Fruit fly (Drosophila melanogaster): ENCODE results near the gene brwl.

The brwl gene

dm6 chr2L:9569588-9570434, 1.1 kb downstream of the brwl start (continued):
- TF ChIP-seq CG11695 (GFP tag; IDR thresholded peaks at IDR 0.05) (peak; percentile 96), NC2α (GFP tag; optimal IDR thresholded peaks at IDR 0.05) (peak; percentile 50), CG6683 (GFP tag; optimal IDR thresholded peaks at IDR 0.05) (peak; percentile 92), Hmx (GFP tag; optimal IDR thresholded peaks at IDR 0.05) (peak; percentile 80), z (GFP tag; IDR thresholded peaks at IDR 0.05) (peak; percentile 49; the same call in 2 of the 3 replicates), bigmax (GFP tag; optimal IDR thresholded peaks at IDR 0.05) (no peak), Stat92E (GFP tag; optimal IDR thresholded peaks at IDR 0.05) (peak in 1 of 3 experiments; percentile 84), lilli (GFP tag; optimal IDR thresholded peaks at IDR 0.05) (peak; percentile 95), Poxn (GFP tag; IDR thresholded peaks at IDR 0.05) (peak; percentile 78), gem (tag; optimal IDR thresholded peaks at IDR 0.05) (peak; percentile 98), CG15479 (GFP tag; optimal IDR thresholded peaks at IDR 0.05) (peak; percentile 91), inv (GFP tag; IDR thresholded peaks at IDR 0.05; ENCODE audit: partially characterized antibody) (peak; percentile 47), Hr78 (GFP tag; optimal IDR thresholded peaks at IDR 0.05) (peak in 1 of 2 experiments; percentile 87), CG12071 (GFP tag; optimal IDR thresholded peaks at IDR 0.05) (peak; percentile 82), vfl (GFP tag; optimal IDR thresholded peaks at IDR 0.05) (peak; percentile 92), Dek (tag; optimal IDR thresholded peaks at IDR 0.05) (peak; percentile 94), CG6765 (GFP tag; optimal IDR thresholded peaks at IDR 0.05) (peak; percentile 96), CG18262 (tag; optimal IDR thresholded peaks at IDR 0.05) (peak; percentile 98), Camta (GFP tag; optimal IDR thresholded peaks at IDR 0.05) (peak; percentile 83), C15 (GFP tag; IDR thresholded peaks at IDR 0.05) (peak; percentile 71; the same call in 2 of the 3 replicates), CG10209 (GFP tag; optimal IDR thresholded peaks at IDR 0.05) (peak; percentile 98), CG10959 (GFP tag; IDR thresholded peaks at IDR 0.05) (peak; percentile 68), Doc2 (GFP tag; IDR thresholded peaks at IDR 0.05) (peak; percentile 52; the same call in 1 of the 2 replicates), usp (GFP tag; optimal IDR thresholded peaks at IDR 0.05) (no peak), rib (GFP tag; IDR thresholded peaks at IDR 0.05) (0 out of 2 replicates have a peak, but pooled peaks have one; percentile 78), ssp (GFP tag; IDR thresholded peaks at IDR 0.05) (peak; percentile 82), NFAT (GFP tag; IDR thresholded peaks at IDR 0.05) (peak; percentile 69), Six4 (GFP tag; optimal IDR thresholded peaks at IDR 0.05) (peak; percentile 95), CG4282 (GFP tag; optimal IDR thresholded peaks at IDR 0.05) (peak; percentile 93), btn (GFP tag; optimal IDR thresholded peaks at IDR 0.05) (peak; percentile 58), Atf3 (GFP tag; optimal IDR thresholded peaks at IDR 0.05) (peak; percentile 1), odd (GFP tag; optimal IDR thresholded peaks at IDR 0.05) (peak; percentile 98), nmo (GFP tag; optimal IDR thresholded peaks at IDR 0.05) (peak; percentile 98), gce (GFP tag; IDR thresholded peaks at IDR 0.05) (peak; percentile 64; the same call in 2 of the 3 replicates), CG13287 (GFP tag; IDR thresholded peaks at IDR 0.05; ENCODE audit: partially characterized antibody) (peak; percentile 43; the same call in 1 of the 2 replicates), CG13123 (GFP tag; optimal IDR thresholded peaks at IDR 0.05) (peak; percentile 84), jumu (GFP tag; optimal IDR thresholded peaks at IDR 0.05) (peak; percentile 74), CG32772 (GFP tag; IDR thresholded peaks at IDR 0.05) (peak; percentile 82), Xbp1 (GFP tag; optimal IDR thresholded peaks at IDR 0.05) (peak; percentile 96), CG10565 (GFP tag; optimal IDR thresholded peaks at IDR 0.05) (peak; percentile 72), CG9215 (GFP tag; IDR thresholded peaks at IDR 0.05) (peak; percentile 91), Neu2 (GFP tag; optimal IDR thresholded peaks at IDR 0.05; ENCODE audit: borderline replicate concordance) (no peak), Oaz (GFP tag; IDR thresholded peaks at IDR 0.05) (peak; percentile 86), Mad (GFP tag; optimal IDR thresholded peaks at IDR 0.05) (peak; percentile 84), row (GFP tag; IDR thresholded peaks at IDR 0.05) (peak; percentile 94), CG1832 (GFP tag; optimal IDR thresholded peaks at IDR 0.05) (no peak), Nf-YB (GFP tag; optimal IDR thresholded peaks at IDR 0.05) (peak; percentile 87), CG11723 (GFP tag; optimal IDR thresholded peaks at IDR 0.05) (peak; percentile 93)
